Worm (Caenorhabditis elegans) whole organism, L4 larva: ENCODE data around the gene sma-5.

ENCODE experiments used
- T20F7.1 ChIP-seq: fragments of 200-800 bp; sonication (Bioruptor generic); optimal IDR thresholded peaks from 2 replicates; lab custom pipeline; 2018; ENCODE audit warnings: mild to moderate bottlenecking, missing genetic modification characterization, missing compliant biosample characterization
- Y48G9A.11 ChIP-seq: fragments of 200-800 bp; sonication (Bioruptor generic); IDR thresholded peaks from 2 replicates; pipeline ENCODE4 v1.3.6; 2022; ENCODE audit warnings: missing genetic modification reagents, missing genetic modification characterization, missing compliant biosample characterization
- Y75B8A.6 ChIP-seq: fragments of 200-800 bp; sonication (Bioruptor generic); IDR thresholded peaks from 2 replicates; pipeline ENCODE4 v1.3.6; 2022; ENCODE audit warnings: missing genetic modification reagents, missing genetic modification characterization, missing compliant biosample characterization
- ZK337.2 ChIP-seq: fragments of 200-800 bp; sonication (Bioruptor generic); IDR thresholded peaks from 2 replicates; pipeline ENCODE4 v1.3.6; 2022; ENCODE audit warnings: missing genetic modification reagents, missing genetic modification characterization, missing compliant biosample characterization
- aha-1 ChIP-seq: fragments of 150-350 bp; peaks from one replicate; lab custom pipeline; 2014; ENCODE audit warnings: missing biosample characterization, missing genetic modification characterization
- ceh-28 ChIP-seq: fragments of 150-350 bp; optimal IDR thresholded peaks from 2 replicates; lab custom pipeline; 2014; ENCODE audit warnings: missing biosample characterization, missing genetic modification reagents, missing genetic modification characterization
- ceh-32 ChIP-seq: sonication (generic microtip); optimal IDR thresholded peaks from 2 replicates; lab custom pipeline; 2016; ENCODE audit warnings: mild to moderate bottlenecking, missing genetic modification characterization, missing compliant biosample characterization; ENCODE audit not compliant: poor library complexity
- ceh-82 ChIP-seq: sonication (generic microtip); optimal IDR thresholded peaks from 2 replicates; lab custom pipeline; 2017; ENCODE audit warnings: missing biosample characterization, missing genetic modification characterization
- cey-2 ChIP-seq: sonication (generic microtip); optimal IDR thresholded peaks from 3 replicates; lab custom pipeline; 2017; ENCODE audit warnings: missing genetic modification characterization, mild to moderate bottlenecking, missing compliant biosample characterization, antibody characterized with exemption, borderline replicate concordance; ENCODE audit not compliant: insufficient read depth
- ctbp-1 ChIP-seq: fragments of 200-800 bp; sonication (Bioruptor generic); IDR thresholded peaks from 2 replicates; pipeline ENCODE4 v1.3.6; 2022; ENCODE audit warnings: missing genetic modification reagents, missing genetic modification characterization, missing compliant biosample characterization
- daf-12 ChIP-seq: fragments of 150-350 bp; optimal IDR thresholded peaks from 2 replicates; lab custom pipeline; 2014; ENCODE audit warnings: missing biosample characterization, missing genetic modification reagents, missing genetic modification characterization
- daf-8 ChIP-seq: fragments of 200-800 bp; sonication (Bioruptor generic); IDR thresholded peaks from 2 replicates; pipeline ENCODE4 v1.3.6; 2022; ENCODE audit warnings: missing genetic modification characterization, missing compliant biosample characterization
- dve-1 ChIP-seq: sonication (generic microtip); optimal IDR thresholded peaks from 2 replicates; lab custom pipeline; 2017; ENCODE audit warnings: antibody characterized with exemption, mild to moderate bottlenecking, missing genetic modification characterization, missing compliant biosample characterization; ENCODE audit not compliant: insufficient read depth
- egl-43 ChIP-seq: fragments of 200-800 bp; sonication (Bioruptor generic); IDR thresholded peaks from 2 replicates; pipeline ENCODE4 v1.3.6; 2022; ENCODE audit warnings: missing genetic modification reagents, missing genetic modification characterization, missing compliant biosample characterization
- hlh-30 ChIP-seq: sonication (generic microtip); optimal IDR thresholded peaks from 2 replicates; lab custom pipeline; 2017; ENCODE audit warnings: antibody characterized with exemption, mild to moderate bottlenecking, missing genetic modification characterization, missing compliant biosample characterization; ENCODE audit not compliant: insufficient read depth
- lin-15B ChIP-seq: fragments of 150-350 bp; sonication (generic microtip); optimal IDR thresholded peaks from 3 replicates; lab custom pipeline; 2014; ENCODE audit warnings: missing biosample characterization, missing genetic modification characterization
- mdl-1 ChIP-seq, 2 experiments: fragments of 150-350 bp in 1 of 2; sonication (generic microtip) in 1 of 2; optimal IDR thresholded peaks; 2 replicates each; lab custom pipeline; 2014 to 2017; ENCODE audit warnings: missing biosample characterization in 2 of 2, missing genetic modification characterization in 2 of 2
- mdt-29 ChIP-seq: fragments of 200-800 bp; sonication (Bioruptor generic); IDR thresholded peaks from 2 replicates; pipeline ENCODE4 v1.3.6; 2022; ENCODE audit warnings: missing genetic modification reagents, missing genetic modification characterization, missing compliant biosample characterization
- mep-1 ChIP-seq: fragments of 150-350 bp; sonication (generic microtip); optimal IDR thresholded peaks from 3 replicates; lab custom pipeline; 2014; ENCODE audit warnings: missing biosample characterization, missing genetic modification characterization
- nhr-102 ChIP-seq: sonication (generic microtip); optimal IDR thresholded peaks from 2 replicates; lab custom pipeline; 2016; ENCODE audit warnings: mild to moderate bottlenecking, missing genetic modification characterization, moderate library complexity, missing compliant biosample characterization
- nhr-11 ChIP-seq: fragments of 150-350 bp; optimal IDR thresholded peaks from 2 replicates; lab custom pipeline; 2014; ENCODE audit warnings: missing biosample characterization, missing genetic modification characterization
- nhr-25 ChIP-seq: sonication (generic microtip); optimal IDR thresholded peaks from 2 replicates; lab custom pipeline; 2017; ENCODE audit warnings: missing genetic modification characterization, mild to moderate bottlenecking, missing compliant biosample characterization, antibody characterized with exemption, moderate library complexity, borderline replicate concordance; ENCODE audit not compliant: insufficient read depth
- nhr-77 ChIP-seq: fragments of 150-350 bp; optimal IDR thresholded peaks from 2 replicates; lab custom pipeline; 2014; ENCODE audit warnings: missing biosample characterization, missing genetic modification characterization
- pha-4 ChIP-seq, 2 experiments: fragments of 150-350 bp in 1 of 2; fragments of 200-800 bp in 1 of 2; sonication (Bioruptor generic) in 1 of 2; IDR thresholded peaks in 1 of 2; optimal IDR thresholded peaks in 1 of 2; 2 replicates each; pipeline versions ENCODE4 v1.3.6 to Lab custom; 2014 to 2022; ENCODE audit warnings: missing genetic modification characterization in 2 of 2, missing genetic modification reagents in 2 of 2, missing biosample characterization in 1 of 2, missing compliant biosample characterization in 1 of 2
- saeg-2 ChIP-seq: fragments of 200-800 bp; sonication (Bioruptor generic); IDR thresholded peaks from 2 replicates; pipeline ENCODE4 v1.3.6; 2022; ENCODE audit warnings: missing genetic modification reagents, missing genetic modification characterization, missing compliant biosample characterization
- snpc-1.2 ChIP-seq: fragments of 200-800 bp; sonication (Bioruptor generic); IDR thresholded peaks from 2 replicates; pipeline ENCODE4 v1.3.6; 2022; ENCODE audit warnings: missing genetic modification reagents, missing genetic modification characterization, missing compliant biosample characterization
- tag-97 ChIP-seq: fragments of 200-800 bp; sonication (Bioruptor generic); IDR thresholded peaks from 2 replicates; pipeline ENCODE4 v1.3.6; 2022; ENCODE audit warnings: missing genetic modification characterization, missing compliant biosample characterization
- unc-62 ChIP-seq, 3 experiments: fragments of 150-350 bp in 1 of 3; sonication (generic microtip); optimal IDR thresholded peaks in 2 of 3; peaks in 1 of 3; 1 replicate in 1 of 3; 2 replicates in 2 of 3; lab custom pipeline; 2014 to 2017; ENCODE audit warnings: missing biosample characterization in 3 of 3, missing genetic modification characterization in 3 of 3, missing genetic modification reagents in 3 of 3, missing genotype in 1 of 3
- zip-11 ChIP-seq: fragments of 200-800 bp; sonication (Bioruptor generic); IDR thresholded peaks from 2 replicates; pipeline ENCODE4 v1.3.6; 2022; ENCODE audit warnings: missing genetic modification characterization, missing compliant biosample characterization
- zip-2 ChIP-seq: fragments of 150-350 bp; optimal IDR thresholded peaks from 2 replicates; lab custom pipeline; 2014; ENCODE audit warnings: missing biosample characterization, missing genetic modification characterization
- ztf-11 ChIP-seq: fragments of 150-350 bp; optimal IDR thresholded peaks from 2 replicates; lab custom pipeline; 2014; ENCODE audit warnings: missing biosample characterization, missing genetic modification characterization
- ztf-7 ChIP-seq: fragments of 150-350 bp; optimal IDR thresholded peaks from 2 replicates; lab custom pipeline; 2014; ENCODE audit warnings: missing biosample characterization, missing genetic modification characterization

sma-5 gene

ce11 chrX:11985887-11986286, 19.5 kb downstream of the sma-5 start, which contains the start of gene C49F5.5:
C49F5.5 (plus strand) TSS chrX:11986187.
- TF ChIP-seq snpc-1.2 (GFP tag; lab: Robert Waterston, UW) (no peak), aha-1 (tag; lab: Kevin White, UChicago) (peak; percentile 35), ztf-7 (no peak), tag-97 (GFP tag; lab: Robert Waterston, UW) (no peak)

DNA sequence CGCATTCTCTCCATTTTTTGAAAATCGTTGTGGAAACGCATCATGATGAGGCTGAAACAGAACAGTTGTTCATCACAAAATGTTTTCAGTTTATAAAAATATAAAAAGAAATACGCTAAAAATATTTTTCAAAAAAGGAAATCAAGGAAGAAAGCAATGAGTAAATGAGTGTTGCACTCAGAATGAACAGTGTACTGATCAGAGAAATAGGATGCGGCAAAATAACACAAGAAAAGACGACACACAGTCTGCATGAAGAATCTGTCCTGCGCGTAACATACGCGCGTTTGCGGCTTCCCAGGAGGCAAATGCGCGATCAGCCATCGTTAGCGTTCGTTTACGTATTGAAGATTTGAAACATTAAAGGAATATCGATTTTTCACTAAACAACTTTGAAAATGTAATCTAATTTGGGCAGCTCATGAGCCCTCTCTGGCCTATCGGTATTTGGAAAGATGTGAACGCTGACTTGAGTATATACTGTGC, 21.7 kb downstream of the sma-5 start, which contains the start of gene C49F5.3:
TSS of gene C49F5.3 (minus strand) at position 51 of the 486 bp plus-strand sequence.
- TF ChIP-seq lin-15B (no peak), nhr-11 (tag; lab: Kevin White, UChicago) (no peak), nhr-102 (tag; lab: Kevin White, UChicago) (no peak), ctbp-1 (GFP tag; lab: Robert Waterston, UW) (no peak), saeg-2 (GFP tag; lab: Robert Waterston, UW) (no peak), ceh-32 (tag; lab: Kevin White, UChicago) (no peak), daf-12 (tag; lab: Kevin White, UChicago) (no peak), Y48G9A.11 (GFP tag; lab: Robert Waterston, UW) (no peak), daf-8 (GFP tag; lab: Robert Waterston, UW) (no peak), zip-11 (GFP tag; lab: Robert Waterston, UW) (no peak)

DNA sequence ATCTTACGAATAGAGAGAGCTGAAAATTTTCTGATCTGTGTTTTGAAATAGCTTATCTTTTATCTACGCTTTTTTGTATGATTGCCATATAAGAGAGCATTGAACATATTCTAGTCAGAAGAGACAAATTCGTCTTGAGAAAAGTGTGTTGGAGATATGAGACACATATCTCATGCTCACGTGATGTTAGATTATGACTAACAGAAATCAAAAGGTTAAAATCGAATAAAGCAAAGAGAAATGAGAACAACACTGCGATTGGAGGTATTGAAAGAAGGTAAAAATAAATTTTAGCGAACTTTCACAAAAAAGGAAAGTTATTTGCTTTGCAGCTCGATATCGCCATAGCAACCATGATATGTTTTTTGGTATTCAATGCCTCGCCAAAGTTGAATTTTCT, 23.3 kb downstream of the sma-5 start, which contains the start of gene nhr-167:
TSS of gene nhr-167 (minus strand) at position 21 of the 400 bp plus-strand sequence.
- TF ChIP-seq T20F7.1 (GFP tag; lab: Kevin White, UChicago) (no peak), Y75B8A.6 (no peak), nhr-77 (tag; lab: Kevin White, UChicago) (no peak), ZK337.2 (GFP tag; lab: Robert Waterston, UW) (no peak), cey-2 (tag; lab: Kevin White, UChicago) (no peak), ceh-82 (tag; lab: Kevin White, UChicago) (no peak), mdl-1 (tag; optimal IDR thresholded peaks at IDR 0.05; lab: Kevin White, UChicago) (no peak), pha-4 (GFP tag; IDR thresholded peaks at IDR 0.05; lab: Robert Waterston, UW) (no peak), pha-4 (tag; optimal IDR thresholded peaks at IDR 0.05; lab: Kevin White, UChicago) (no peak), nhr-25 (tag; lab: Kevin White, UChicago) (no peak)
- TF ChIP-seq, all 104 proteins: peak for 0

DNA sequence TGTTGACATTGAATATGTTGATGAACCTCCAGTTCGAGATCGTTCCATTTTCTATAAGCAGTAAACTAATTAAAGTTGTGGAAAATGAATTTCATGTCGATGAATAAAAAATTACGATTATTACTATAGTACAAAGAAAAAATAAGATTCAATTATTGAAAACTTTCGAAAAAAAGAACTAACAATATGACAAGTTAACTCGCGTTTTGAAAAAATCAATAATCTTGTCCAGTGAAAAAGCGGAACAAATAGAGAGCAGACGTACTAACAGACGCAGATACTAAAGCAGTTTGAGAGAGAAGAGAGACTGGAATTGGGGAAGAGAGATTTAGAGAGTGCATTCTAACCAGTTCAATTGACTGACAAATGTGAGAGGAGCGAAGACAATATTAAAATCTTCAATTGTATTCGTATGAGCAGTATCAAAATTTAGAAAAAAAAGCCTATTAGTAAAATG, 30.7 kb downstream of the sma-5 start, which contains the start of gene set-6:
TSS of gene set-6 (minus strand) at position 51 of the 457 bp plus-strand sequence.
- TF ChIP-seq zip-2 (no peak), ztf-11 (tag; lab: Kevin White, UChicago) (no peak), ztf-7 (peak; percentile 41), ceh-28 (tag; lab: Kevin White, UChicago) (peak; percentile 57), Y75B8A.6 (no peak), mep-1 (no peak), dve-1 (peak; percentile 52), hlh-30 (peak; percentile 2), unc-62 (GFP tag; optimal IDR thresholded peaks at IDR 0.05 in 1 of 2; lab: Kevin White, UChicago) (peak in 1 of 2 experiments; percentile 87), unc-62 (tag; optimal IDR thresholded peaks at IDR 0.05; lab: Kevin White, UChicago) (no peak), mdt-29 (GFP tag; lab: Robert Waterston, UW) (no peak), egl-43 (GFP tag; lab: Robert Waterston, UW) (no peak)
